Fruit fly (Drosophila melanogaster) whole organism, embryonic: ENCODE measurements around the gene Cat.

Source experiments
- Ada2b ChIP-seq: fragments of 200-800 bp; sonication (Bioruptor generic); IDR thresholded peaks from 2 replicates; pipeline ENCODE4 v1.3.6; 2022; ENCODE audit warnings: missing biosample characterization, missing genetic modification characterization
- Antp ChIP-seq: fragments of 200-800 bp; sonication (Bioruptor generic); optimal IDR thresholded peaks from 3 replicates; lab custom pipeline; 2016; ENCODE audit warnings: missing biosample characterization, missing genetic modification characterization
- Atf6 ChIP-seq: fragments of 200-800 bp; sonication (Bioruptor generic); IDR thresholded peaks from 2 replicates; pipeline ENCODE4 v1.3.6; 2022; ENCODE audit warnings: missing biosample characterization, missing genetic modification characterization
- CG11696 ChIP-seq: fragments of 200-800 bp; sonication (Bioruptor generic); IDR thresholded peaks from 2 replicates; pipeline ENCODE4 v1.3.6; 2022; ENCODE audit warnings: missing biosample characterization, missing genetic modification characterization
- CG12942 ChIP-seq: fragments of 200-800 bp; sonication (Bioruptor generic); optimal IDR thresholded peaks from 3 replicates; lab custom pipeline; 2016; ENCODE audit warnings: missing biosample characterization, missing genetic modification characterization
- CG13123 ChIP-seq: fragments of 200-800 bp; sonication (Bioruptor generic); optimal IDR thresholded peaks from 2 replicates; lab custom pipeline; 2016; ENCODE audit warnings: missing biosample characterization, missing genetic modification characterization
- CG13775 ChIP-seq: fragments of 200-800 bp; sonication (Bioruptor generic); optimal IDR thresholded peaks from 3 replicates; lab custom pipeline; 2017; ENCODE audit warnings: missing biosample characterization, mild to moderate bottlenecking, missing genetic modification characterization
- CG1603 ChIP-seq: fragments of 200-800 bp; sonication (Bioruptor generic); optimal IDR thresholded peaks from 2 replicates; lab custom pipeline; 2019; ENCODE audit warnings: missing biosample characterization, mild to moderate bottlenecking, missing genetic modification characterization, moderate library complexity
- CG1647 ChIP-seq: fragments of 200-800 bp; sonication (Bioruptor generic); optimal IDR thresholded peaks from 3 replicates; lab custom pipeline; 2016; ENCODE audit warnings: missing biosample characterization, missing genetic modification characterization
- CG16779 ChIP-seq: fragments of 200-800 bp; sonication (Bioruptor generic); IDR thresholded peaks from 2 replicates; pipeline ENCODE4 v1.3.6; 2022; ENCODE audit warnings: missing biosample characterization, missing genetic modification characterization
- CG18262 ChIP-seq: fragments of 200-800 bp; optimal IDR thresholded peaks from 3 replicates; lab custom pipeline; 2019; ENCODE audit warnings: missing biosample characterization, mild to moderate bottlenecking, missing genetic modification characterization, moderate library complexity
- CG1832 ChIP-seq: fragments of 200-800 bp; sonication (Bioruptor generic); optimal IDR thresholded peaks from 2 replicates; lab custom pipeline; 2017; ENCODE audit warnings: missing biosample characterization, mild to moderate bottlenecking, missing genetic modification characterization, inconsistent platforms
- CG43689 ChIP-seq: fragments of 200-800 bp; sonication (Bioruptor generic); IDR thresholded peaks from 2 replicates; pipeline ENCODE4 v1.3.6; 2022; ENCODE audit warnings: missing biosample characterization, missing genetic modification characterization
- CG4854 ChIP-seq: fragments of 200-800 bp; sonication (Bioruptor generic); optimal IDR thresholded peaks from 2 replicates; lab custom pipeline; 2016; ENCODE audit warnings: missing biosample characterization, missing genetic modification characterization, inconsistent platforms
- CG5180 ChIP-seq: fragments of 200-800 bp; sonication (Bioruptor generic); optimal IDR thresholded peaks from 3 replicates; lab custom pipeline; 2017; ENCODE audit warnings: missing biosample characterization, missing genetic modification characterization, mild to moderate bottlenecking, moderate library complexity, missing genetic modification reagents
- CG6813 ChIP-seq: fragments of 200-800 bp; sonication (Bioruptor generic); optimal IDR thresholded peaks from 2 replicates; lab custom pipeline; 2017; ENCODE audit warnings: missing biosample characterization, missing genetic modification characterization, mild to moderate bottlenecking, moderate library complexity, missing genetic modification reagents
- CG7963 ChIP-seq: fragments of 200-800 bp; sonication (Bioruptor generic); IDR thresholded peaks from 3 replicates; pipeline ENCODE4 v1.3.6; 2022; ENCODE audit warnings: missing biosample characterization, missing genetic modification characterization; ENCODE audit not compliant: partially characterized antibody
- CG8924 ChIP-seq: fragments of 200-800 bp; optimal IDR thresholded peaks from 3 replicates; lab custom pipeline; 2019; ENCODE audit warnings: missing biosample characterization, mild to moderate bottlenecking, missing genetic modification characterization, moderate library complexity
- Drgx ChIP-seq: fragments of 200-800 bp; sonication (Bioruptor generic); IDR thresholded peaks from 2 replicates; pipeline ENCODE4 v1.3.6; 2022; ENCODE audit warnings: missing biosample characterization, missing genetic modification characterization
- E2f2 ChIP-seq: fragments of 200-800 bp; sonication (Bioruptor generic); IDR thresholded peaks from 2 replicates; pipeline ENCODE4 v1.3.6; 2022; ENCODE audit warnings: missing biosample characterization, missing genetic modification characterization
- Hmx ChIP-seq: fragments of 200-800 bp; sonication (Bioruptor generic); optimal IDR thresholded peaks from 2 replicates; lab custom pipeline; 2016; ENCODE audit warnings: missing biosample characterization, missing genetic modification characterization
- Hr51 ChIP-seq, 2 experiments: fragments of 200-800 bp; sonication (Bioruptor generic); optimal IDR thresholded peaks; 2 replicates in 1 of 2; 3 replicates in 1 of 2; lab custom pipeline; 2016 to 2018; ENCODE audit warnings: missing biosample characterization in 2 of 2, missing genetic modification characterization in 2 of 2, mild to moderate bottlenecking in 1 of 2, moderate library complexity in 1 of 2
- Med ChIP-seq: fragments of 200-800 bp; sonication (Bioruptor generic); peaks from one replicate; lab custom pipeline; 2016; ENCODE audit warnings: missing biosample characterization, missing genetic modification characterization, mild to moderate bottlenecking, inconsistent platforms, moderate library complexity
- Myb ChIP-seq: fragments of 200-800 bp; sonication (Bioruptor generic); optimal IDR thresholded peaks from 2 replicates; lab custom pipeline; 2016; ENCODE audit warnings: missing biosample characterization, missing genetic modification characterization
- Opbp ChIP-seq: fragments of 200-800 bp; sonication (Bioruptor generic); IDR thresholded peaks from 3 replicates; pipeline ENCODE4 v1.3.6; 2022; ENCODE audit warnings: missing biosample characterization, missing genetic modification characterization; ENCODE audit not compliant: partially characterized antibody
- Xbp1 ChIP-seq: fragments of 200-800 bp; sonication (Bioruptor generic); optimal IDR thresholded peaks from 3 replicates; lab custom pipeline; 2016; ENCODE audit warnings: missing biosample characterization, mild to moderate bottlenecking, missing genetic modification characterization
- bab2 ChIP-seq: fragments of 200-800 bp; sonication (Bioruptor generic); optimal IDR thresholded peaks from 2 replicates; lab custom pipeline; 2016; ENCODE audit warnings: missing biosample characterization, missing genetic modification characterization
- bcd ChIP-seq: fragments of 200-800 bp; sonication (Bioruptor generic); optimal IDR thresholded peaks from 2 replicates; lab custom pipeline; 2017; ENCODE audit warnings: missing biosample characterization, mild to moderate bottlenecking, missing genetic modification characterization
- bigmax ChIP-seq: fragments of 200-800 bp; sonication (Bioruptor generic); optimal IDR thresholded peaks from 2 replicates; lab custom pipeline; 2018; ENCODE audit warnings: missing biosample characterization, mild to moderate bottlenecking, missing genetic modification characterization
- crc ChIP-seq: fragments of 200-800 bp; sonication (Bioruptor generic); optimal IDR thresholded peaks from 2 replicates; lab custom pipeline; 2016; ENCODE audit warnings: missing biosample characterization, missing genetic modification characterization
- cwo ChIP-seq: fragments of 200-800 bp; sonication (Bioruptor generic); optimal IDR thresholded peaks from 3 replicates; lab custom pipeline; 2017; ENCODE audit warnings: missing biosample characterization, missing genetic modification characterization, mild to moderate bottlenecking, moderate library complexity, missing genetic modification reagents
- dm ChIP-seq: fragments of 200-800 bp; sonication (Bioruptor generic); optimal IDR thresholded peaks from 3 replicates; lab custom pipeline; 2016; ENCODE audit warnings: missing biosample characterization, missing genetic modification characterization
- dpn ChIP-seq, 2 experiments: fragments of 200-800 bp; sonication (Bioruptor generic); optimal IDR thresholded peaks; 3 replicates each; lab custom pipeline; 2016; ENCODE audit warnings: missing biosample characterization in 2 of 2, missing genetic modification characterization in 2 of 2
- eve ChIP-seq, 2 experiments: fragments of >200 bp; optimal IDR thresholded peaks; 2 replicates each; lab custom pipeline; 2017; ENCODE audit warnings: missing biosample characterization in 2 of 2, missing genetic modification characterization in 2 of 2
- fd3F ChIP-seq: fragments of 200-800 bp; sonication (Bioruptor generic); optimal IDR thresholded peaks from 2 replicates; lab custom pipeline; 2018; ENCODE audit warnings: missing biosample characterization, mild to moderate bottlenecking, missing genetic modification characterization, moderate library complexity
- ftz-f1 ChIP-seq: fragments of 200-800 bp; sonication (Bioruptor generic); optimal IDR thresholded peaks from 2 replicates; lab custom pipeline; 2016; ENCODE audit warnings: missing biosample characterization, missing genetic modification characterization
- gcm ChIP-seq: fragments of 200-800 bp; sonication (Bioruptor generic); optimal IDR thresholded peaks from 2 replicates; lab custom pipeline; 2019; ENCODE audit warnings: missing biosample characterization, mild to moderate bottlenecking, missing genetic modification characterization, moderate library complexity
- gro ChIP-seq: fragments of 200-800 bp; sonication (Bioruptor generic); optimal IDR thresholded peaks from 2 replicates; lab custom pipeline; 2016; ENCODE audit warnings: missing biosample characterization, missing genetic modification characterization
- her ChIP-seq: fragments of 200-800 bp; sonication (Bioruptor generic); optimal IDR thresholded peaks from 2 replicates; lab custom pipeline; 2016; ENCODE audit warnings: missing biosample characterization, missing genetic modification characterization
- kah ChIP-seq: fragments of 200-800 bp; sonication (Bioruptor generic); optimal IDR thresholded peaks from 2 replicates; lab custom pipeline; 2018; ENCODE audit warnings: missing biosample characterization, mild to moderate bottlenecking, missing genetic modification characterization
- mld ChIP-seq: fragments of 200-800 bp; sonication (Bioruptor generic); IDR thresholded peaks from 3 replicates; pipeline ENCODE4 v1.3.6; 2022; ENCODE audit warnings: missing biosample characterization, missing genetic modification characterization; ENCODE audit not compliant: partially characterized antibody
- pan ChIP-seq, 4 experiments: fragments of >200 bp in 3 of 4; fragments of 200-800 bp in 1 of 4; sonication (Bioruptor generic) in 1 of 4; optimal IDR thresholded peaks in 3 of 4; IDR thresholded peaks in 1 of 4; 2 replicates each; pipeline versions ENCODE4 v1.3.6 to Lab custom; 2017 to 2022; ENCODE audit warnings: missing biosample characterization in 2 of 4, missing genetic modification characterization in 2 of 4, mixed read lengths in 1 of 4
- pum ChIP-seq: fragments of 200-800 bp; sonication (Bioruptor generic); optimal IDR thresholded peaks from 2 replicates; lab custom pipeline; 2016; ENCODE audit warnings: missing biosample characterization, missing genetic modification characterization
- sob ChIP-seq: fragments of 200-800 bp; sonication (Bioruptor generic); IDR thresholded peaks from 2 replicates; pipeline ENCODE4 v1.3.6; 2022; ENCODE audit warnings: missing biosample characterization, missing genetic modification characterization
- sqz ChIP-seq: fragments of 200-800 bp; sonication (Bioruptor generic); optimal IDR thresholded peaks from 3 replicates; lab custom pipeline; 2018; ENCODE audit warnings: missing biosample characterization, mild to moderate bottlenecking, missing genetic modification characterization
- stc ChIP-seq: fragments of 200-800 bp; sonication (Bioruptor generic); IDR thresholded peaks from 2 replicates; pipeline ENCODE4 v1.3.6; 2022; ENCODE audit warnings: missing biosample characterization, missing genetic modification characterization
- tna ChIP-seq: fragments of 200-800 bp; sonication (Bioruptor generic); IDR thresholded peaks from 2 replicates; pipeline ENCODE4 v1.3.6; 2022; ENCODE audit warnings: missing biosample characterization, missing genetic modification characterization; ENCODE audit not compliant: partially characterized antibody
- vfl ChIP-seq: fragments of 200-800 bp; sonication (Bioruptor generic); optimal IDR thresholded peaks from 2 replicates; lab custom pipeline; 2016; ENCODE audit warnings: missing biosample characterization, missing genetic modification characterization

The Cat gene

DNA sequence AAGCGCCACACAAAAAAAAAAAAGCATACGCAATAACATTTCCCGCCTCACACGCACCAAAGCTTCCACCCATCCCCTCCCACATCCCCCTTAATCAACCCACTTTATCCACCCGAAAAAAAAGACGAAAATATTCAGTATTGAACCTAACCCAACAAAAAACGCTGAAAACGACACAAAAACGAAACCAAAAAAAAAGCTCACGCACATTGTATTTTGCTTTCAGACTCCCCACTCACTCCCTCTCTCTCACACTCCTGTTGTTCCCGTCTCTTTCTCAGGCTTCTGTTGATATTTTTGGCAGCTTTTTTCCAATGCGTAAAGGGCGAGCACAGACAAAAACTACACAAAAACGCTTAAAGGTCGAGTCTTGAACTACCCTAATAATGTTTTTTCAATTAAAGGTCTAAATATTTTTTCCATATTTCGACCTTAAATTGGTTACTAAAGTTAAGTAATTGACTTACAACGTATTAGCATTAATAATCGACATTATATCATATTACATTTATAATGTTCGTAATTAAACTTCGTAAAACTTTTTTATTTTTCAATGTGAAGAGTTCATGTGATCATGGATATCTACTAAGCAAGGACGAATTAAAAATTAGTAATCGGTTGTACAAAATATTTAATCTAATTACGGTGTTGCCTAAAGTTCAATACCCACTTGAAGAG is 35.8 kb upstream of the Cat start (continued):
- no peak for TF ChIP-seq pan (optimal IDR thresholded peaks at IDR 0.05; lab: Kevin White, UChicago)
- TF ChIP-seq pan (GFP tag; optimal IDR thresholded peaks at IDR 0.05 in 1 of 2, IDR thresholded peaks at IDR 0.05 in 1 of 2) = peak in 1 of 2 experiments; percentile 71
- TF ChIP-seq CG12942 (GFP tag; lab: Kevin White, UChicago) = peak; percentile 20
- peak; percentile 22 for TF ChIP-seq pum (GFP tag; lab: Kevin White, UChicago)
- peak; percentile 10 for TF ChIP-seq Myb (GFP tag; lab: Kevin White, UChicago)
- TF ChIP-seq CG7963 (GFP tag; lab: Robert Waterston, UW) = no peak
- TF ChIP-seq Ada2b (GFP tag; lab: Robert Waterston, UW) = peak; percentile 54; the same call in 1 of the 2 replicates
- TF ChIP-seq vfl (GFP tag; lab: Kevin White, UChicago) = peak; percentile 8
- peak; percentile 12 for TF ChIP-seq her (GFP tag; lab: Kevin White, UChicago)
- peak; percentile 85 for TF ChIP-seq bigmax
- peak; percentile 60 for TF ChIP-seq bcd (GFP tag; lab: Kevin White, UChicago)
- peak; percentile 67 for TF ChIP-seq CG1832
- peak; percentile 27; the same call in 1 of the 2 replicates for TF ChIP-seq CG16779
- TF ChIP-seq CG8924 (tag; lab: Kevin White, UChicago) = peak; percentile 64
- TF ChIP-seq bab2 (GFP tag; lab: Kevin White, UChicago) = peak; percentile 26
- peak; percentile 91 for TF ChIP-seq ftz-f1 (GFP tag; lab: Kevin White, UChicago)
- TF ChIP-seq CG13123 = no peak
- peak; percentile 61 for TF ChIP-seq gcm (GFP tag; lab: Kevin White, UChicago)
- peak; percentile 11 for TF ChIP-seq CG6813 (GFP tag; lab: Kevin White, UChicago)
- peak; percentile 37; the same call in 1 of the 2 replicates for TF ChIP-seq tna (GFP tag; lab: Robert Waterston, UW)
- no peak; the same call in 2 of the 3 replicates for TF ChIP-seq Opbp (GFP tag; lab: Robert Waterston, UW)
- TF ChIP-seq fd3F = peak; percentile 63
- TF ChIP-seq CG1647 (GFP tag; lab: Kevin White, UChicago) = no peak
- TF ChIP-seq cwo (GFP tag; lab: Kevin White, UChicago) = peak; percentile 43
- peak in 1 of 2 experiments; percentile 19 for TF ChIP-seq eve (GFP tag; optimal IDR thresholded peaks at IDR 0.05; lab: Kevin White, UChicago)
- TF ChIP-seq Xbp1 (GFP tag; lab: Kevin White, UChicago) = peak; percentile 69
- peak; percentile 2 for TF ChIP-seq CG4854
- peak; percentile 98 for TF ChIP-seq sqz (GFP tag; lab: Kevin White, UChicago)
- peak; percentile 7 for TF ChIP-seq CG1603 (tag; lab: Kevin White, UChicago)
- peak in 1 of 2 experiments; percentile 92 for TF ChIP-seq Hr51 (GFP tag; optimal IDR thresholded peaks at IDR 0.05; lab: Kevin White, UChicago)
- TF ChIP-seq dm (GFP tag; lab: Kevin White, UChicago) = peak; percentile 4
- peak; percentile 20 for TF ChIP-seq gro
- TF ChIP-seq dpn (GFP tag; optimal IDR thresholded peaks at IDR 0.05; lab: Kevin White, UChicago) = peak; percentile 22 to 55
- peak; percentile 6 for TF ChIP-seq CG13775 (GFP tag; lab: Kevin White, UChicago)
- TF ChIP-seq CG5180 (GFP tag; lab: Kevin White, UChicago) = peak; percentile 59
- TF ChIP-seq Drgx (GFP tag; lab: Robert Waterston, UW) = no peak; the same call in none of the 2 replicates
- peak; percentile 55 for TF ChIP-seq Hmx
- peak; percentile 33; the same call in 1 of the 2 replicates for TF ChIP-seq E2f2 (GFP tag; lab: Robert Waterston, UW)
- TF ChIP-seq mld = no peak
- TF ChIP-seq CG11696 = peak; percentile 46; the same call in 1 of the 2 replicates
- TF ChIP-seq crc (GFP tag; lab: Kevin White, UChicago) = peak; percentile 34
- TF ChIP-seq Antp (GFP tag; lab: Kevin White, UChicago) = peak; percentile 7
- peak; percentile 53 for TF ChIP-seq stc (GFP tag; lab: Robert Waterston, UW)
- no peak; the same call in 1 of the 2 replicates for TF ChIP-seq Atf6 (GFP tag; lab: Robert Waterston, UW)
- TF ChIP-seq kah (GFP tag; lab: Kevin White, UChicago) = peak; percentile 42
- peak; percentile 61 for TF ChIP-seq CG18262
- peak; percentile 74 for TF ChIP-seq Med (GFP tag; lab: Kevin White, UChicago)
- peak; percentile 12; the same call in 1 of the 2 replicates for TF ChIP-seq sob
- 0 out of 2 replicates have a peak, but pooled peaks have one; percentile 51 for TF ChIP-seq CG43689 (GFP tag; lab: Robert Waterston, UW)
